Fruit fly (Drosophila melanogaster) whole organism, embryonic: ENCODE measurements around the gene aop.

Experiments
- CG10147 ChIP-seq: fragments of 200-800 bp; sonication (Bioruptor generic); optimal IDR thresholded peaks from 2 replicates; lab custom pipeline; 2019; ENCODE audit warnings: missing biosample characterization, mild to moderate bottlenecking, missing genetic modification characterization, moderate library complexity
- CG10366 ChIP-seq: fragments of 200-800 bp; sonication (Bioruptor generic); IDR thresholded peaks from 2 replicates; pipeline ENCODE4 v1.3.6; 2022; ENCODE audit warnings: missing biosample characterization, missing genetic modification characterization
- CG10431 ChIP-seq: fragments of 200-800 bp; sonication (Bioruptor generic); optimal IDR thresholded peaks from 3 replicates; lab custom pipeline; 2018; ENCODE audit warnings: missing biosample characterization, mild to moderate bottlenecking, missing genetic modification characterization
- CG12236 ChIP-seq: fragments of 200-800 bp; sonication (Bioruptor generic); optimal IDR thresholded peaks from 2 replicates; lab custom pipeline; 2016; ENCODE audit warnings: missing biosample characterization, missing genetic modification characterization
- CG12744 ChIP-seq: fragments of 200-800 bp; sonication (Bioruptor generic); optimal IDR thresholded peaks from 2 replicates; lab custom pipeline; 2016; ENCODE audit warnings: missing biosample characterization, missing genetic modification characterization
- CG1792 ChIP-seq: fragments of 200-800 bp; sonication (Bioruptor generic); optimal IDR thresholded peaks from 2 replicates; lab custom pipeline; 2016; ENCODE audit warnings: missing biosample characterization, missing genetic modification characterization
- CG2199 ChIP-seq: fragments of 200-800 bp; sonication (Bioruptor generic); IDR thresholded peaks from 3 replicates; pipeline ENCODE4 v1.3.6; 2022; ENCODE audit warnings: missing biosample characterization, missing genetic modification characterization
- CG2678 ChIP-seq: fragments of 200-800 bp; sonication (Bioruptor generic); optimal IDR thresholded peaks from 3 replicates; lab custom pipeline; 2019; ENCODE audit warnings: missing biosample characterization, mild to moderate bottlenecking, missing genetic modification characterization, moderate library complexity
- CG32767 ChIP-seq: fragments of 200-800 bp; sonication (Bioruptor generic); IDR thresholded peaks from 2 replicates; pipeline ENCODE4 v1.3.6; 2022; ENCODE audit warnings: missing biosample characterization, missing genetic modification characterization
- CG3281 ChIP-seq: fragments of 200-800 bp; sonication (Bioruptor generic); optimal IDR thresholded peaks from 3 replicates; lab custom pipeline; 2017; ENCODE audit warnings: missing biosample characterization, mild to moderate bottlenecking, missing genetic modification characterization
- CG33557 ChIP-seq: fragments of 200-800 bp; sonication (Bioruptor generic); optimal IDR thresholded peaks from 2 replicates; lab custom pipeline; 2019; ENCODE audit warnings: missing biosample characterization, mild to moderate bottlenecking, missing genetic modification characterization, moderate library complexity
- CG4328 ChIP-seq: fragments of 200-800 bp; sonication (Bioruptor generic); optimal IDR thresholded peaks from 3 replicates; lab custom pipeline; 2017; ENCODE audit warnings: missing biosample characterization, missing genetic modification reagents, missing genetic modification characterization
- CG9437 ChIP-seq: fragments of 200-800 bp; sonication (Bioruptor generic); optimal IDR thresholded peaks from 2 replicates; lab custom pipeline; 2018; ENCODE audit warnings: missing biosample characterization, mild to moderate bottlenecking, missing genetic modification characterization
- CG9876 ChIP-seq: fragments of 200-800 bp; sonication (Bioruptor generic); optimal IDR thresholded peaks from 2 replicates; lab custom pipeline; 2016; ENCODE audit warnings: missing biosample characterization, missing genetic modification characterization
- CG9932 ChIP-seq: fragments of 200-800 bp; sonication (Bioruptor generic); IDR thresholded peaks from 2 replicates; pipeline ENCODE4 v1.3.6; 2022; ENCODE audit warnings: missing biosample characterization, missing genetic modification characterization
- Chrac-16 ChIP-seq: fragments of 200-800 bp; sonication (Bioruptor generic); optimal IDR thresholded peaks from 3 replicates; lab custom pipeline; 2016; ENCODE audit warnings: missing biosample characterization, missing genetic modification characterization
- Dll ChIP-seq: fragments of 200-800 bp; sonication (Bioruptor generic); IDR thresholded peaks from 4 replicates; pipeline ENCODE4 v1.3.6; 2022; ENCODE audit warnings: missing biosample characterization, missing genetic modification characterization; ENCODE audit not compliant: partially characterized antibody
- E2f1 ChIP-seq: fragments of 200-800 bp; sonication (Bioruptor generic); IDR thresholded peaks from 2 replicates; pipeline ENCODE4 v1.3.6; 2022; ENCODE audit warnings: missing biosample characterization, missing genetic modification characterization
- Fer3 ChIP-seq: fragments of 200-800 bp; sonication (Bioruptor generic); optimal IDR thresholded peaks from 2 replicates; lab custom pipeline; 2018; ENCODE audit warnings: missing biosample characterization, mild to moderate bottlenecking, missing genetic modification characterization, moderate library complexity
- Gsc ChIP-seq: fragments of 200-800 bp; sonication (Bioruptor generic); IDR thresholded peaks from 2 replicates; pipeline ENCODE4 v1.3.6; 2022; ENCODE audit warnings: missing biosample characterization, missing genetic modification characterization
- Hmr ChIP-seq: fragments of 200-800 bp; sonication (Bioruptor generic); optimal IDR thresholded peaks from 3 replicates; lab custom pipeline; 2017; ENCODE audit warnings: mild to moderate bottlenecking, missing biosample characterization, missing genetic modification reagents, missing genetic modification characterization
- Hr51 ChIP-seq, 2 experiments: fragments of 200-800 bp; sonication (Bioruptor generic); optimal IDR thresholded peaks; 2 replicates in 1 of 2; 3 replicates in 1 of 2; lab custom pipeline; 2016 to 2018; ENCODE audit warnings: missing biosample characterization in 2 of 2, missing genetic modification characterization in 2 of 2, mild to moderate bottlenecking in 1 of 2, moderate library complexity in 1 of 2
- MBD-R2 ChIP-seq: fragments of 200-800 bp; sonication (Bioruptor generic); IDR thresholded peaks from 2 replicates; pipeline ENCODE4 v1.3.6; 2022; ENCODE audit warnings: missing biosample characterization, missing genetic modification characterization
- PHDP ChIP-seq: fragments of 200-800 bp; sonication (Bioruptor generic); optimal IDR thresholded peaks from 3 replicates; lab custom pipeline; 2018; ENCODE audit warnings: missing biosample characterization, mild to moderate bottlenecking, missing genetic modification characterization, moderate library complexity
- Poxn ChIP-seq: fragments of 200-800 bp; sonication (Bioruptor generic); IDR thresholded peaks from 2 replicates; pipeline ENCODE4 v1.3.6; 2022; ENCODE audit warnings: missing biosample characterization, missing genetic modification characterization
- Spps ChIP-seq: fragments of 200-800 bp; sonication (Bioruptor generic); optimal IDR thresholded peaks from 2 replicates; lab custom pipeline; 2018; ENCODE audit warnings: missing biosample characterization, mild to moderate bottlenecking, missing genetic modification characterization
- Vsx1 ChIP-seq: fragments of 200-800 bp; sonication (Bioruptor generic); optimal IDR thresholded peaks from 2 replicates; lab custom pipeline; 2017; ENCODE audit warnings: missing biosample characterization, mild to moderate bottlenecking, missing genetic modification characterization, missing genetic modification reagents
- bowl ChIP-seq: fragments of 200-800 bp; sonication (Bioruptor generic); IDR thresholded peaks from 2 replicates; pipeline ENCODE4 v1.3.6; 2022; ENCODE audit warnings: missing biosample characterization, missing genetic modification characterization
- cato ChIP-seq: fragments of 200-800 bp; sonication (Bioruptor generic); optimal IDR thresholded peaks from 2 replicates; lab custom pipeline; 2016; ENCODE audit warnings: missing biosample characterization, missing genetic modification characterization, borderline replicate concordance
- emc ChIP-seq: fragments of 200-800 bp; sonication (Bioruptor generic); optimal IDR thresholded peaks from 2 replicates; lab custom pipeline; 2016; ENCODE audit warnings: missing biosample characterization, missing genetic modification characterization
- fu2 ChIP-seq: fragments of 200-800 bp; sonication (Bioruptor generic); optimal IDR thresholded peaks from 2 replicates; lab custom pipeline; 2016; ENCODE audit warnings: missing biosample characterization, missing genetic modification characterization
- hb ChIP-seq: fragments of 200-800 bp; sonication (Bioruptor generic); IDR thresholded peaks from 3 replicates; pipeline ENCODE4 v1.3.6; 2022; ENCODE audit warnings: missing biosample characterization, missing genetic modification characterization; ENCODE audit not compliant: partially characterized antibody
- jing ChIP-seq: fragments of 200-800 bp; sonication (Bioruptor generic); optimal IDR thresholded peaks from 2 replicates; lab custom pipeline; 2018; ENCODE audit warnings: missing biosample characterization, mild to moderate bottlenecking, missing genetic modification characterization
- kah ChIP-seq: fragments of 200-800 bp; sonication (Bioruptor generic); optimal IDR thresholded peaks from 2 replicates; lab custom pipeline; 2018; ENCODE audit warnings: missing biosample characterization, mild to moderate bottlenecking, missing genetic modification characterization
- luna ChIP-seq: fragments of 200-800 bp; sonication (Bioruptor generic); optimal IDR thresholded peaks from 2 replicates; lab custom pipeline; 2016; ENCODE audit warnings: missing biosample characterization, missing genetic modification characterization
- nom ChIP-seq: fragments of 200-800 bp; sonication (Bioruptor generic); optimal IDR thresholded peaks from 2 replicates; lab custom pipeline; 2017; ENCODE audit warnings: missing biosample characterization, missing genetic modification characterization, mild to moderate bottlenecking, moderate library complexity, missing genetic modification reagents
- odd ChIP-seq: fragments of 200-800 bp; sonication (Bioruptor generic); optimal IDR thresholded peaks from 2 replicates; lab custom pipeline; 2017; ENCODE audit warnings: missing biosample characterization, mild to moderate bottlenecking, missing genetic modification characterization
- peb ChIP-seq: fragments of 200-800 bp; sonication (Bioruptor generic); IDR thresholded peaks from 2 replicates; pipeline ENCODE4 v1.3.6; 2022; ENCODE audit warnings: missing biosample characterization, missing genetic modification characterization
- ranshi ChIP-seq: fragments of 200-800 bp; sonication (Bioruptor generic); IDR thresholded peaks from 2 replicates; pipeline ENCODE4 v1.3.6; 2022; ENCODE audit warnings: missing biosample characterization, missing genetic modification characterization
- shn ChIP-seq: fragments of 200-800 bp; sonication (Bioruptor generic); optimal IDR thresholded peaks from 3 replicates; lab custom pipeline; 2016; ENCODE audit warnings: missing biosample characterization, missing genetic modification characterization
- sim ChIP-seq: fragments of 200-800 bp; sonication (Bioruptor generic); IDR thresholded peaks from 2 replicates; pipeline ENCODE4 v1.3.6; 2022; ENCODE audit warnings: missing biosample characterization, missing genetic modification characterization
- slbo ChIP-seq: fragments of 200-800 bp; sonication (Bioruptor generic); IDR thresholded peaks from 2 replicates; pipeline ENCODE4 v1.3.6; 2022; ENCODE audit warnings: missing biosample characterization, missing genetic modification characterization
- sna ChIP-seq: fragments of 200-800 bp; sonication (Bioruptor generic); IDR thresholded peaks from 2 replicates; pipeline ENCODE4 v1.3.6; 2022; ENCODE audit warnings: missing biosample characterization, missing genetic modification characterization; ENCODE audit not compliant: partially characterized antibody
- tap ChIP-seq: fragments of 200-800 bp; optimal IDR thresholded peaks from 3 replicates; lab custom pipeline; 2019; ENCODE audit warnings: missing biosample characterization, mild to moderate bottlenecking, missing genetic modification characterization, moderate library complexity
- tup ChIP-seq: fragments of 200-800 bp; sonication (Bioruptor generic); optimal IDR thresholded peaks from 2 replicates; lab custom pipeline; 2016; ENCODE audit warnings: missing biosample characterization, mild to moderate bottlenecking, missing genetic modification characterization, moderate library complexity
- wek ChIP-seq: fragments of 200-800 bp; sonication (Bioruptor generic); optimal IDR thresholded peaks from 3 replicates; lab custom pipeline; 2018; ENCODE audit warnings: missing biosample characterization, mild to moderate bottlenecking, missing genetic modification characterization, moderate library complexity
- z ChIP-seq: fragments of 200-800 bp; sonication (Bioruptor generic); IDR thresholded peaks from 3 replicates; pipeline ENCODE4 v1.3.6; 2022; ENCODE audit warnings: missing biosample characterization, missing genetic modification characterization
- zf30C ChIP-seq: fragments of 200-800 bp; sonication (Bioruptor generic); optimal IDR thresholded peaks from 3 replicates; lab custom pipeline; 2018; ENCODE audit warnings: missing biosample characterization, mild to moderate bottlenecking, missing genetic modification characterization

Gene aop

DNA sequence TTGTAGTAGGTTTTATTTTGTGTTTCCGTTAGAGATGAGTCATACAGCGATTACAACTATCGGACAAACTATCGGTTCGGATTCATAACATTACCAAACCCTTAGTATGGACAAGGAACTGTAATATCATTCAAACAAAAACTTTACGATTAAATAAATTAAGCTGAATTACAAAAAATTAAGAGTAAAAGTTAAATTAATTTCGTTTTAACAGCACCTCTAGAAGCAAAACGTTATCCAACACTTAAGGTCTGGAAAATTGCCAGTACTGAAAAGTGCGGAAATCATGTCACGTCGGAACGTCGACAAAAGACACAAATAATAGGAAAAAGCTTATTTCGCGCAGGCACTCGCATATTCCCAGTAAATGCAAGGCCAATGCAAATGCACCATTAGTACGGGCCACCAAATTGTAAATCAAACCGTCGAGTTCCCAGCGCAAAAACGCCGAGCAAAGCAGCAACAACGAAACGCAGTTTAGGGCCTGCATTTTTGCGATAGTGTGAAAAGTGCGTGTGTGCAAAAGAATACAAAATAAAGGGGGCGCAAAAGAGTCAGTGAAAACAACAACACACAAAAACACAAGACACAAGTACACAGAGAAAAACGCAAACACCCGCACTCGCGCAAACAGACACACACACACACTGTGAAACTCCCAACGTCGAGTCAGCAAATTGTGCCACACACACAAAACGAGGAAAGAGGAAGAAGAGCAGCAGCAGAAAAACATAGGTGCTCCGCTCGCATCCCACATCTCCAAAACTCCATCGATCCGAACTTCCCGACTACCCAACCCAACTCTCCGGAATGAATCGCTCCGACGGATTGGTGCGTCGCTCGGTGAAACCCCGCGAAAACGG is 47.9 kb upstream of the aop start, which contains the start of the genes CG15387 and sau (continued):
- TF ChIP-seq tap (tag; lab: Kevin White, UChicago) (peak; percentile 76), CG1792 (GFP tag; lab: Kevin White, UChicago) (peak; percentile 77), fu2 (GFP tag; lab: Kevin White, UChicago) (peak; percentile 91), shn (GFP tag; lab: Kevin White, UChicago) (peak; percentile 93), Dll (peak; percentile 96), CG10431 (GFP tag; lab: Kevin White, UChicago) (peak; percentile 67), MBD-R2 (GFP tag; lab: Robert Waterston, UW) (peak; percentile 90), CG12236 (GFP tag; lab: Kevin White, UChicago) (peak; percentile 78), tup (peak; percentile 79), kah (GFP tag; lab: Kevin White, UChicago) (peak; percentile 29), CG10147 (GFP tag; lab: Kevin White, UChicago) (peak; percentile 84), slbo (GFP tag; lab: Robert Waterston, UW) (peak; percentile 89), zf30C (GFP tag; lab: Kevin White, UChicago) (peak; percentile 65), CG10366 (GFP tag; lab: Robert Waterston, UW) (peak; percentile 80), CG9932 (GFP tag; lab: Robert Waterston, UW) (peak; percentile 91), odd (GFP tag; lab: Kevin White, UChicago) (peak; percentile 71), CG12744 (GFP tag; lab: Kevin White, UChicago) (peak; percentile 90), E2f1 (peak; percentile 80), Hr51 (GFP tag; optimal IDR thresholded peaks at IDR 0.05; lab: Kevin White, UChicago) (peak; percentile 84 to 85), Poxn (GFP tag; lab: Robert Waterston, UW) (peak; percentile 41; the same call in 1 of the 2 replicates), nom (peak; percentile 38), cato (GFP tag; lab: Kevin White, UChicago) (peak; percentile 76), emc (GFP tag; lab: Kevin White, UChicago) (peak; percentile 68), Vsx1 (GFP tag; lab: Kevin White, UChicago) (peak; percentile 76), bowl (no peak), CG33557 (GFP tag; lab: Kevin White, UChicago) (peak; percentile 87), PHDP (tag; lab: Kevin White, UChicago) (peak; percentile 89), wek (GFP tag; lab: Kevin White, UChicago) (peak; percentile 48), CG2199 (GFP tag; lab: Robert Waterston, UW) (0 out of 3 replicates have a peak, but pooled peaks have one; percentile 76), CG9876 (GFP tag; lab: Kevin White, UChicago) (peak; percentile 78), CG32767 (peak; percentile 85), Hmr (GFP tag; lab: Kevin White, UChicago) (peak; percentile 89), hb (GFP tag; lab: Robert Waterston, UW) (peak; percentile 81), Chrac-16 (GFP tag; lab: Kevin White, UChicago) (peak; percentile 91), CG4328 (peak; percentile 88), jing (GFP tag; lab: Kevin White, UChicago) (peak; percentile 9), sna (peak; percentile 94), CG9437 (GFP tag; lab: Kevin White, UChicago) (peak; percentile 85), sim (GFP tag; lab: Robert Waterston, UW) (no peak), CG2678 (tag; lab: Kevin White, UChicago) (peak; percentile 88), Spps (tag; lab: Kevin White, UChicago) (peak; percentile 78), ranshi (GFP tag; lab: Robert Waterston, UW) (peak; percentile 82), z (no peak), CG3281 (GFP tag; lab: Kevin White, UChicago) (peak; percentile 87), Fer3 (tag; lab: Kevin White, UChicago) (peak; percentile 86), luna (GFP tag; lab: Kevin White, UChicago) (peak; percentile 87), peb (GFP tag; lab: Robert Waterston, UW) (peak; percentile 55; the same call in 1 of the 2 replicates), Gsc (GFP tag; lab: Robert Waterston, UW) (no peak)
